Worm (Caenorhabditis elegans) whole organism, L1 larva: ENCODE data around the gene trxr-1.

Experiments
- Y116A8C.19 ChIP-seq: sonication (generic microtip); optimal IDR thresholded peaks from 2 replicates; lab custom pipeline; 2016; ENCODE audit warnings: missing compliant biosample characterization, missing genetic modification characterization, borderline replicate concordance
- aly-2 ChIP-seq: fragments of 150-350 bp; optimal IDR thresholded peaks from 2 replicates; lab custom pipeline; 2014; ENCODE audit warnings: missing biosample characterization, missing genetic modification characterization
- ceh-63 ChIP-seq: fragments of 200-800 bp; sonication (Bioruptor generic); optimal IDR thresholded peaks from 2 replicates; lab custom pipeline; 2018; ENCODE audit warnings: mild to moderate bottlenecking, missing genetic modification characterization, missing compliant biosample characterization
- ceh-82 ChIP-seq, 3 experiments: fragments of 150-350 bp in 1 of 3; sonication (generic microtip) in 2 of 3; optimal IDR thresholded peaks; 2 replicates each; lab custom pipeline; 2014 to 2017; ENCODE audit warnings: missing biosample characterization in 3 of 3, missing genetic modification characterization in 3 of 3
- ces-1 ChIP-seq: fragments of 150-350 bp; optimal IDR thresholded peaks from 2 replicates; lab custom pipeline; 2014; ENCODE audit warnings: missing biosample characterization, missing genetic modification reagents, missing genetic modification characterization
- egl-27 ChIP-seq, 2 experiments: fragments of 150-350 bp in 1 of 2; sonication (generic microtip); optimal IDR thresholded peaks; 3 replicates each; lab custom pipeline; 2017 to 2018; ENCODE audit warnings: missing biosample characterization in 2 of 2, missing genetic modification characterization in 2 of 2, missing genetic modification reagents in 2 of 2
- lin-13 ChIP-seq: fragments of 150-350 bp; optimal IDR thresholded peaks from 2 replicates; lab custom pipeline; 2014; ENCODE audit warnings: missing biosample characterization, missing genetic modification reagents, missing genetic modification characterization
- lin-15B ChIP-seq: fragments of 150-350 bp; sonication (generic microtip); optimal IDR thresholded peaks from 3 replicates; lab custom pipeline; 2014; ENCODE audit warnings: missing biosample characterization, missing genetic modification characterization
- nhr-19 ChIP-seq: fragments of 200-800 bp; sonication (Bioruptor generic); conservative IDR thresholded peaks from 2 replicates; pipeline ENCODE4 v1.3.6; 2022; ENCODE audit warnings: missing genetic modification characterization, missing compliant biosample characterization
- nhr-90 ChIP-seq: sonication (generic microtip); optimal IDR thresholded peaks from 2 replicates; lab custom pipeline; 2016; ENCODE audit warnings: mild to moderate bottlenecking, missing genetic modification characterization, missing compliant biosample characterization; ENCODE audit not compliant: poor library complexity
- snpc-4 ChIP-seq: fragments of 150-350 bp; optimal IDR thresholded peaks from 2 replicates; lab custom pipeline; 2014; ENCODE audit warnings: missing biosample characterization, missing genetic modification characterization
- unc-86 ChIP-seq: sonication (generic microtip); optimal IDR thresholded peaks from 2 replicates; lab custom pipeline; 2016; ENCODE audit warnings: missing genetic modification characterization, missing compliant biosample characterization
- ztf-11 ChIP-seq, 2 experiments: sonication (generic microtip); optimal IDR thresholded peaks; 2 replicates each; lab custom pipeline; 2016 to 2017; ENCODE audit warnings: missing genetic modification characterization in 2 of 2, missing biosample characterization in 1 of 2, missing compliant biosample characterization in 1 of 2

DNA sequence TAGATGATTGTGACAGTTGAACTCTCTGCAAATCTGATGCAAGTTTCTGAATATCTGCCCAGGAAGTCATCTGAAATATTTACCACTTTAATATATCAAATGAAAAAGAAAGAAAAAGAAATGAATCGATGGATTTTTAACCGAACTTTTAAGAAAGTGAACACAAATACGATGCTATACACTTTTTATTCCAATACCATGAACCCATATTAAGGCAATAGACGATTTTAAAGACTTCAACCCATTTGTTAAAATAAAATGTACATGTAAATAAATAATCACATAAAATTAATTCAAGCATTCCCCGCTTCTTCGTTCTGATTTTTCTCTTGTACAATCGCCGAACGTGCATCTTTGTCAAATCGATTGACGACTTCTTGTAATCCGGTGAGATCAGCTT is 25.0 kb downstream of the trxr-1 start, which contains the start of gene ufl-1:
- no peak for TF ChIP-seq aly-2 (tag; lab: Kevin White, UChicago)
- no peak for TF ChIP-seq ztf-11 (tag; optimal IDR thresholded peaks at IDR 0.05; lab: Kevin White, UChicago)
- no peak for TF ChIP-seq lin-13
- TF ChIP-seq lin-15B = no peak
- no peak for TF ChIP-seq ceh-63 (GFP tag; lab: Kevin White, UChicago)
- TF ChIP-seq ces-1 (GFP tag; lab: Kevin White, UChicago) = no peak
- TF ChIP-seq unc-86 = no peak
- no peak for TF ChIP-seq nhr-90 (tag; lab: Kevin White, UChicago)
- no peak for TF ChIP-seq ceh-82 (tag; optimal IDR thresholded peaks at IDR 0.05; lab: Kevin White, UChicago)
- no peak for TF ChIP-seq nhr-19
- no peak for TF ChIP-seq Y116A8C.19 (tag; lab: Kevin White, UChicago)
- TF ChIP-seq snpc-4 = no peak
- no peak for TF ChIP-seq egl-27 (tag; optimal IDR thresholded peaks at IDR 0.05; lab: Kevin White, UChicago)
